Fruit fly (Drosophila melanogaster): Measurements from ENCODE around the gene Sgsh.

Gene Sgsh

dm6 chr3R:18917976-18918871 is 5.5 kb upstream of the Sgsh start:
- TF ChIP-seq topi (GFP tag; optimal IDR thresholded peaks at IDR 0.05) (peak; percentile 36), CG31627 (GFP tag; optimal IDR thresholded peaks at IDR 0.05) (no peak), CG11902 (GFP tag; optimal IDR thresholded peaks at IDR 0.05) (no peak), eg (GFP tag; IDR thresholded peaks at IDR 0.05) (peak; percentile 33; the same call in 1 of the 3 replicates), CG16779 (tag; optimal IDR thresholded peaks at IDR 0.05) (peak; percentile 23), salr (GFP tag; optimal IDR thresholded peaks at IDR 0.05) (no peak), CG34406 (GFP tag; optimal IDR thresholded peaks at IDR 0.05) (no peak), CG6163 (GFP tag; IDR thresholded peaks at IDR 0.05) (peak; percentile 50), fd85E (GFP tag; optimal IDR thresholded peaks at IDR 0.05) (no peak), Eip93F (GFP tag; optimal IDR thresholded peaks at IDR 0.05) (peak; percentile 54), Eip78C (GFP tag) (peak; percentile 65), CG11294 (GFP tag; IDR thresholded peaks at IDR 0.05) (no peak), Sox102F (GFP tag; optimal IDR thresholded peaks at IDR 0.05) (peak; percentile 63), CG7368 (GFP tag; optimal IDR thresholded peaks at IDR 0.05) (peak; percentile 4), Lpt (GFP tag; optimal IDR thresholded peaks at IDR 0.05) (no peak), svp (GFP tag) (peak; percentile 81), lz (GFP tag; optimal IDR thresholded peaks at IDR 0.05) (peak; percentile 20), Met (GFP tag; optimal IDR thresholded peaks at IDR 0.05) (peak; percentile 51), Hr38 (GFP tag; optimal IDR thresholded peaks at IDR 0.05) (no peak), CG6808 (GFP tag; optimal IDR thresholded peaks at IDR 0.05) (peak; percentile 17), Sox14 (GFP tag; optimal IDR thresholded peaks at IDR 0.05) (peak; percentile 22), CG4318 (GFP tag; optimal IDR thresholded peaks at IDR 0.05) (no peak), CG3919 (GFP tag; optimal IDR thresholded peaks at IDR 0.05) (peak; percentile 54), vri (GFP tag; optimal IDR thresholded peaks at IDR 0.05) (peak; percentile 79), CG10669 (GFP tag; optimal IDR thresholded peaks at IDR 0.05) (peak; percentile 5), CG6854 (GFP tag; optimal IDR thresholded peaks at IDR 0.05) (peak; percentile 81), dsx (GFP tag; optimal IDR thresholded peaks at IDR 0.05; ENCODE audit: poor library complexity, severe bottlenecking) (peak; percentile 51), CG11762 (GFP tag; optimal IDR thresholded peaks at IDR 0.05; ENCODE audit: insufficient read depth) (no peak), CG9139 (GFP tag; optimal IDR thresholded peaks at IDR 0.05) (peak; percentile 67), Eip75B (GFP tag; optimal IDR thresholded peaks at IDR 0.05) (peak; percentile 54), CG6276 (GFP tag; optimal IDR thresholded peaks at IDR 0.05) (no peak), Hr39 (GFP tag; optimal IDR thresholded peaks at IDR 0.05) (no peak), pdm3 (GFP tag; optimal IDR thresholded peaks at IDR 0.05) (peak; percentile 26), net (GFP tag; optimal IDR thresholded peaks at IDR 0.05) (peak; percentile 51), ss (GFP tag; optimal IDR thresholded peaks at IDR 0.05) (peak in 1 of 2 experiments; percentile 64), esn (GFP tag; optimal IDR thresholded peaks at IDR 0.05) (peak; percentile 57), fd59A (GFP tag; optimal IDR thresholded peaks at IDR 0.05) (no peak), cyc (GFP tag; optimal IDR thresholded peaks at IDR 0.05) (no peak)

dm6 chr3R:18916715-18917253 is 4.1 kb upstream of the Sgsh start:
- TF ChIP-seq dac (GFP tag; optimal IDR thresholded peaks at IDR 0.05) (no peak), Gug (GFP tag; IDR thresholded peaks at IDR 0.05) (no peak), fkh (GFP tag; optimal IDR thresholded peaks at IDR 0.05) (peak; percentile 29), vri (GFP tag; optimal IDR thresholded peaks at IDR 0.05) (peak; percentile 65), Sox102F (GFP tag; optimal IDR thresholded peaks at IDR 0.05) (no peak), Sox14 (GFP tag; optimal IDR thresholded peaks at IDR 0.05) (peak; percentile 16), CG6808 (GFP tag; optimal IDR thresholded peaks at IDR 0.05) (no peak), CG6163 (GFP tag; IDR thresholded peaks at IDR 0.05) (no peak), Eip78C (GFP tag) (peak; percentile 62), CG6854 (GFP tag; optimal IDR thresholded peaks at IDR 0.05) (no peak), Eip93F (GFP tag; optimal IDR thresholded peaks at IDR 0.05) (peak; percentile 27), pdm3 (GFP tag; optimal IDR thresholded peaks at IDR 0.05) (no peak), dsx (GFP tag; optimal IDR thresholded peaks at IDR 0.05; ENCODE audit: poor library complexity, severe bottlenecking) (peak; percentile 36), lz (GFP tag; optimal IDR thresholded peaks at IDR 0.05) (no peak), CG4318 (GFP tag; optimal IDR thresholded peaks at IDR 0.05) (no peak), esn (GFP tag; optimal IDR thresholded peaks at IDR 0.05) (no peak), svp (GFP tag) (peak; percentile 33), Blimp-1 (GFP tag; optimal IDR thresholded peaks at IDR 0.05) (peak; percentile 12), net (GFP tag; optimal IDR thresholded peaks at IDR 0.05) (peak; percentile 15), eg (GFP tag; IDR thresholded peaks at IDR 0.05) (peak; percentile 50; the same call in 2 of the 3 replicates), achi (GFP tag; optimal IDR thresholded peaks at IDR 0.05) (no peak)

Data from whole organism, prepupa.